Fruit fly (Drosophila melanogaster): ENCODE data around the gene Pgant35A.

Gene Pgant35A

dm6 chr2L:14370777-14371096 is 11.7 kb downstream of the Pgant35A start (continued):
- TF ChIP-seq acj6 (GFP tag; optimal IDR thresholded peaks at IDR 0.05) (no peak), OdsH (GFP tag; optimal IDR thresholded peaks at IDR 0.05) (peak; percentile 13), CG6163 (GFP tag; IDR thresholded peaks at IDR 0.05) (peak; percentile 51; the same call in 1 of the 3 replicates), CG15336 (GFP tag; IDR thresholded peaks at IDR 0.05) (0 out of 2 replicates have a peak, but pooled peaks have one; percentile 46), CG6792 (GFP tag; optimal IDR thresholded peaks at IDR 0.05) (no peak), Hr39 (GFP tag; optimal IDR thresholded peaks at IDR 0.05) (peak; percentile 6)

DNA sequence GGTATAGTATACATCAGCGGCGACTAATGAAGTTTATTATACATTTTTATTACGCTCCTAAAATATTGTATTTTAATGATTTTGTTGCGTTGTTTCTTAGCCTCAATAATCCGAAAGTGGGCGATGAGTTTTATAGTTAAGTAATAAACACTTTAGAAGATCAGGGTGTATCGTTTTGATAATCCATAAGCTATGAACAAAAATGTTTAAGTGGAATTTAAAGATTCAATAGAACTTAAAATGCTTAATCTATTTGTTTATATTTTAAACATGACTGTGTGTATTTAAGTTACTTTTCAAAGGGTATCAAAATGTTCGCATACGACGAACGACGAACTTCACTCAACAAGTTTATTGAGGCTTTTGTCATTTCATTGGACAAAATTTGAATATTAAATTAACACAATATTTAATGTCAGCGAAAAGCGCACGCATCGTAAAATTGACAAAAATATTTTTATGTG is 13.2 kb downstream of the Pgant35A start:
- TF ChIP-seq esn (GFP tag; optimal IDR thresholded peaks at IDR 0.05), result peak; percentile 22
- peak; percentile 15 for TF ChIP-seq CG32006 (GFP tag; optimal IDR thresholded peaks at IDR 0.05)
- TF ChIP-seq CG8119 (GFP tag; IDR thresholded peaks at IDR 0.05), result 0 out of 3 replicates have a peak, but pooled peaks have one; percentile 31
- peak; percentile 11 for TF ChIP-seq acj6 (GFP tag; optimal IDR thresholded peaks at IDR 0.05)
- peak; percentile 33 for TF ChIP-seq Sox102F (GFP tag; optimal IDR thresholded peaks at IDR 0.05)
- TF ChIP-seq Hr39 (GFP tag; optimal IDR thresholded peaks at IDR 0.05), result no peak
- TF ChIP-seq CG1621 (tag; optimal IDR thresholded peaks at IDR 0.05), result no peak
- TF ChIP-seq CG16779 (tag; optimal IDR thresholded peaks at IDR 0.05), result no peak
- peak; percentile 5 for TF ChIP-seq CG34406 (GFP tag; optimal IDR thresholded peaks at IDR 0.05)
- TF ChIP-seq pdm3 (GFP tag; optimal IDR thresholded peaks at IDR 0.05), result peak; percentile 24
- TF ChIP-seq CG6163 (GFP tag; IDR thresholded peaks at IDR 0.05), result no peak
- no peak for TF ChIP-seq eg (GFP tag; IDR thresholded peaks at IDR 0.05)
- no peak for TF ChIP-seq CG31627 (GFP tag; optimal IDR thresholded peaks at IDR 0.05)
- peak; percentile 4 for TF ChIP-seq fkh (GFP tag; optimal IDR thresholded peaks at IDR 0.05)
- TF ChIP-seq achi (GFP tag; optimal IDR thresholded peaks at IDR 0.05), result peak; percentile 8

DNA sequence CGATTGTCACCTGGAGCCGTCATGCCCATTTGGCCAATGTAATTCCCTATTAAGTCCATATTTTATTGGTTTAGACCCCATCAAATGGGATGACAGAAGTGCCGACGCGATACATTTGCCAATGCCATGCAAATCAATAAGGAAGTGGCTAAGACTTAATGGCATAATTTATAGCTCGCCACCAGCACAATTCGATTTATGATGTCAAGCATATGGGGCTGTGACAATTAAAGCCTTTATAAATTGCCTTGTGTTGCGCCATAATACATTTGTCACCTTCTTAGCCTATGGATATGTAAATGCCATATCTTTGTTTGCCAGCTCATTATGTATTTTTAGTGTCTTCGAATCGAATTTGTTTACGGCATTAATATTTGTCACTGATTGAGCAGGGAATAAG is 14.2 kb downstream of the Pgant35A start:
- TF ChIP-seq CG6792 (GFP tag; optimal IDR thresholded peaks at IDR 0.05) (no peak), CG6276 (GFP tag; optimal IDR thresholded peaks at IDR 0.05) (no peak), CG3919 (GFP tag; optimal IDR thresholded peaks at IDR 0.05) (no peak), pdm3 (GFP tag; optimal IDR thresholded peaks at IDR 0.05) (no peak), Hr39 (GFP tag; optimal IDR thresholded peaks at IDR 0.05) (no peak), Blimp-1 (GFP tag; optimal IDR thresholded peaks at IDR 0.05) (no peak), CG6808 (GFP tag; optimal IDR thresholded peaks at IDR 0.05) (no peak), CG15336 (GFP tag; IDR thresholded peaks at IDR 0.05) (no peak), dac (GFP tag; optimal IDR thresholded peaks at IDR 0.05) (no peak), Sox15 (GFP tag; optimal IDR thresholded peaks at IDR 0.05) (no peak)

DNA sequence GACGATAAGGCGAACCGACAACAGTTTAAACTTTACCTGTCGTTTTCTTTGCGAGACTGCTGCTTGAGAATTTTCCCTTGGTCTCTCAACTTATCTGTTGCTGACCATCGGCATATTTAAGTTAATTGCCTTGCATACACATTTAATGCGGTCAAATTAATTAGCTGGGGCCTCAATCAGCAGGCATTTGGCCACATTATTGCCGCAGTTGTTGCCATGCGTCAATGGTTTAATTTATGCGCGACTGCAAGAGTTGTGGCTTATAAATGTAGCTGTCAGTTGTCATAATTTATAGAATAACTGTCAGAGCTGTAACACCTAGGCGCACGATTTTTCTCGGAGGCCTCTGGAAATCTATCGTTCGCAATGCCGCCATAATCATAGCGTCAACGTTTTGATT is 15.0 kb downstream of the Pgant35A start:
- no peak for TF ChIP-seq Hr38 (GFP tag; optimal IDR thresholded peaks at IDR 0.05)
- no peak for TF ChIP-seq Sox15 (GFP tag; optimal IDR thresholded peaks at IDR 0.05)
- TF ChIP-seq Sox14 (GFP tag; optimal IDR thresholded peaks at IDR 0.05), result no peak
- peak; percentile 6 for TF ChIP-seq Eip78C (GFP tag)
- no peak for TF ChIP-seq Ets21C (GFP tag; optimal IDR thresholded peaks at IDR 0.05)
- TF ChIP-seq fkh (GFP tag; optimal IDR thresholded peaks at IDR 0.05), result no peak
- TF ChIP-seq Met (GFP tag; optimal IDR thresholded peaks at IDR 0.05), result no peak
- TF ChIP-seq CG1621 (tag; optimal IDR thresholded peaks at IDR 0.05), result no peak
- no peak for TF ChIP-seq Eip93F (GFP tag; optimal IDR thresholded peaks at IDR 0.05)

dm6 chr2L:14376484-14377254 is 17.6 kb downstream of the Pgant35A start:
- TF ChIP-seq dsx (GFP tag; optimal IDR thresholded peaks at IDR 0.05; ENCODE audit: poor library complexity, severe bottlenecking) (no peak), Hr39 (GFP tag; optimal IDR thresholded peaks at IDR 0.05) (no peak), Hr38 (GFP tag; optimal IDR thresholded peaks at IDR 0.05) (no peak), ss (GFP tag; optimal IDR thresholded peaks at IDR 0.05) (no peak), Met (GFP tag; optimal IDR thresholded peaks at IDR 0.05) (no peak), CG11902 (GFP tag; optimal IDR thresholded peaks at IDR 0.05) (no peak), esn (GFP tag; optimal IDR thresholded peaks at IDR 0.05) (no peak), CG6808 (GFP tag; optimal IDR thresholded peaks at IDR 0.05) (no peak), CG6276 (GFP tag; optimal IDR thresholded peaks at IDR 0.05) (no peak), fd59A (GFP tag; optimal IDR thresholded peaks at IDR 0.05) (no peak), CG11294 (GFP tag; IDR thresholded peaks at IDR 0.05) (no peak), vri (GFP tag; optimal IDR thresholded peaks at IDR 0.05) (no peak), Eip75B (GFP tag; optimal IDR thresholded peaks at IDR 0.05) (no peak), fkh (GFP tag; optimal IDR thresholded peaks at IDR 0.05) (no peak), CG8119 (GFP tag; IDR thresholded peaks at IDR 0.05) (no peak), spab (GFP tag; optimal IDR thresholded peaks at IDR 0.05) (no peak), Eip93F (GFP tag; optimal IDR thresholded peaks at IDR 0.05) (no peak), CG31627 (GFP tag; optimal IDR thresholded peaks at IDR 0.05) (no peak), Ets96B (tag; optimal IDR thresholded peaks at IDR 0.05) (no peak)
